Worm (Caenorhabditis elegans) whole organism, young adult: Measurements from ENCODE around the gene F42A8.1.

ENCODE experiments used
- F57C9.4 ChIP-seq: sonication (generic microtip); optimal IDR thresholded peaks from 2 replicates; lab custom pipeline; 2017; ENCODE audit warnings: mild to moderate bottlenecking, missing genetic modification characterization, missing compliant biosample characterization
- T07F8.4 ChIP-seq: sonication (generic microtip); optimal IDR thresholded peaks from 2 replicates; lab custom pipeline; 2016; ENCODE audit warnings: mild to moderate bottlenecking, missing genetic modification characterization, moderate library complexity, missing compliant biosample characterization
- Y95B8A.8 ChIP-seq: fragments of 200-800 bp; sonication (Bioruptor generic); IDR thresholded peaks from 2 replicates; pipeline ENCODE4 v1.3.6; 2022; ENCODE audit warnings: missing genetic modification reagents, missing genetic modification characterization, missing compliant biosample characterization
- akir-1 ChIP-seq: fragments of 200-800 bp; sonication (Bioruptor generic); optimal IDR thresholded peaks from 2 replicates; lab custom pipeline; 2018; ENCODE audit warnings: mild to moderate bottlenecking, missing genetic modification characterization, moderate library complexity, missing compliant biosample characterization
- ceh-100 ChIP-seq: fragments of 200-800 bp; sonication (Bioruptor generic); IDR thresholded peaks from 2 replicates; pipeline ENCODE4 v1.3.6; 2022; ENCODE audit warnings: missing genetic modification reagents, missing genetic modification characterization, missing compliant biosample characterization
- dox-1 ChIP-seq: fragments of 200-800 bp; sonication (Bioruptor generic); IDR thresholded peaks from 2 replicates; pipeline ENCODE4 v1.3.6; 2022; ENCODE audit warnings: missing genetic modification reagents, missing genetic modification characterization, missing compliant biosample characterization
- dpl-1 ChIP-seq: fragments of 150-350 bp; optimal IDR thresholded peaks from 2 replicates; lab custom pipeline; 2014; ENCODE audit warnings: missing biosample characterization, missing genetic modification reagents, missing genetic modification characterization
- ekl-4 ChIP-seq: fragments of 200-800 bp; sonication (Bioruptor generic); IDR thresholded peaks from 2 replicates; pipeline ENCODE4 v1.3.6; 2022; ENCODE audit warnings: missing genetic modification reagents, missing genetic modification characterization, missing compliant biosample characterization
- repo-1 ChIP-seq: sonication (generic microtip); optimal IDR thresholded peaks from 2 replicates; lab custom pipeline; 2017; ENCODE audit warnings: mild to moderate bottlenecking, missing genetic modification characterization, missing compliant biosample characterization
- unc-130 ChIP-seq: sonication (generic microtip); optimal IDR thresholded peaks from 2 replicates; lab custom pipeline; 2016; ENCODE audit warnings: missing genetic modification reagents, missing genetic modification characterization, missing compliant biosample characterization

- TF ChIP-seq T07F8.4 (tag; lab: Kevin White, UChicago) (no peak), dpl-1 (no peak), ceh-100 (GFP tag; lab: Robert Waterston, UW) (no peak), repo-1 (tag; lab: Kevin White, UChicago) (no peak), ekl-4 (GFP tag; lab: Robert Waterston, UW) (no peak), akir-1 (GFP tag; lab: Kevin White, UChicago) (no peak), dox-1 (no peak), unc-130 (GFP tag; lab: Kevin White, UChicago) (no peak), Y95B8A.8 (GFP tag; lab: Robert Waterston, UW) (no peak), F57C9.4 (no peak)
Measured at ce11 chrII:9372991-9373390, 26.6 kb upstream of the F42A8.1 start, which contains the start of gene C06C3.4.
